Worm (Caenorhabditis elegans) whole organism, L1 larva: ENCODE data around the gene scly-1.

ENCODE experiments used
- F16B12.6 ChIP-seq: fragments of 150-350 bp; optimal IDR thresholded peaks from 2 replicates; lab custom pipeline; 2014; ENCODE audit warnings: missing biosample characterization, missing genetic modification characterization
- Y116A8C.19 ChIP-seq: sonication (generic microtip); optimal IDR thresholded peaks from 2 replicates; lab custom pipeline; 2016; ENCODE audit warnings: missing compliant biosample characterization, missing genetic modification characterization, borderline replicate concordance
- aly-2 ChIP-seq: fragments of 150-350 bp; optimal IDR thresholded peaks from 2 replicates; lab custom pipeline; 2014; ENCODE audit warnings: missing biosample characterization, missing genetic modification characterization
- ceh-63 ChIP-seq: fragments of 200-800 bp; sonication (Bioruptor generic); optimal IDR thresholded peaks from 2 replicates; lab custom pipeline; 2018; ENCODE audit warnings: mild to moderate bottlenecking, missing genetic modification characterization, missing compliant biosample characterization
- ceh-8 ChIP-seq: fragments of 200-800 bp; sonication (Bioruptor generic); optimal IDR thresholded peaks from 2 replicates; lab custom pipeline; 2018; ENCODE audit warnings: mild to moderate bottlenecking, missing genetic modification characterization, moderate library complexity, missing compliant biosample characterization
- ceh-88 ChIP-seq: fragments of 200-800 bp; sonication (Bioruptor generic); IDR thresholded peaks from 2 replicates; pipeline ENCODE4 v1.3.6; 2022; ENCODE audit warnings: missing genetic modification characterization, missing compliant biosample characterization
- dpl-1 ChIP-seq, 3 experiments: fragments of 150-350 bp in 2 of 3; sonication (generic microtip) in 1 of 3; optimal IDR thresholded peaks; 2 replicates each; lab custom pipeline; 2014 to 2017; ENCODE audit warnings: missing biosample characterization in 3 of 3, missing genetic modification characterization in 3 of 3, missing genetic modification reagents in 3 of 3
- dsc-1 ChIP-seq: sonication (generic microtip); optimal IDR thresholded peaks from 2 replicates; lab custom pipeline; 2016; ENCODE audit warnings: mild to moderate bottlenecking, missing genetic modification characterization, missing compliant biosample characterization
- efl-1 ChIP-seq, 4 experiments: fragments of 150-350 bp; optimal IDR thresholded peaks in 3 of 4; peaks in 1 of 4; 1 replicate in 1 of 4; 2 replicates in 3 of 4; lab custom pipeline; 2014; ENCODE audit warnings: missing biosample characterization in 2 of 4, missing genetic modification characterization in 2 of 4, missing genetic modification reagents in 2 of 4
- egl-27 ChIP-seq, 2 experiments: fragments of 150-350 bp in 1 of 2; sonication (generic microtip); optimal IDR thresholded peaks; 3 replicates each; lab custom pipeline; 2017 to 2018; ENCODE audit warnings: missing biosample characterization in 2 of 2, missing genetic modification characterization in 2 of 2, missing genetic modification reagents in 2 of 2
- elt-2 ChIP-seq: sonication (generic microtip); optimal IDR thresholded peaks from 2 replicates; lab custom pipeline; 2016; ENCODE audit warnings: missing genetic modification characterization, mild to moderate bottlenecking, inconsistent platforms, missing compliant biosample characterization, missing genetic modification reagents
- elt-3 ChIP-seq, 6 experiments: fragments of 150-350 bp in 1 of 6; sonication (generic microtip); optimal IDR thresholded peaks; 2 replicates each; lab custom pipeline; 2017 to 2018; ENCODE audit warnings: missing biosample characterization in 6 of 6, missing genetic modification characterization in 6 of 6, inconsistent platforms in 1 of 6
- fkh-4 ChIP-seq: sonication (generic microtip); optimal IDR thresholded peaks from 2 replicates; lab custom pipeline; 2016; ENCODE audit warnings: missing compliant biosample characterization, missing genetic modification characterization, borderline replicate concordance
- hlh-4 ChIP-seq: sonication (generic microtip); optimal IDR thresholded peaks from 2 replicates; lab custom pipeline; 2016; ENCODE audit warnings: mild to moderate bottlenecking, missing genetic modification characterization, missing compliant biosample characterization
- jun-1 ChIP-seq: fragments of 150-350 bp; optimal IDR thresholded peaks from 2 replicates; lab custom pipeline; 2014; ENCODE audit warnings: missing biosample characterization, missing genetic modification reagents, missing genetic modification characterization
- lin-13 ChIP-seq: fragments of 150-350 bp; optimal IDR thresholded peaks from 2 replicates; lab custom pipeline; 2014; ENCODE audit warnings: missing biosample characterization, missing genetic modification reagents, missing genetic modification characterization
- lin-15B ChIP-seq: fragments of 150-350 bp; sonication (generic microtip); optimal IDR thresholded peaks from 3 replicates; lab custom pipeline; 2014; ENCODE audit warnings: missing biosample characterization, missing genetic modification characterization
- lin-35 ChIP-seq, 2 experiments: fragments of 150-350 bp; optimal IDR thresholded peaks; 2 replicates each; lab custom pipeline; 2014; ENCODE audit warnings: missing biosample characterization in 2 of 2, missing genetic modification characterization in 2 of 2, missing genetic modification reagents in 2 of 2
- lir-3 ChIP-seq: sonication (generic microtip); optimal IDR thresholded peaks from 2 replicates; lab custom pipeline; 2016; ENCODE audit warnings: mild to moderate bottlenecking, missing genetic modification characterization, moderate library complexity, missing compliant biosample characterization; ENCODE audit not compliant: poor library complexity
- lsy-2 ChIP-seq, 2 experiments: fragments of 150-350 bp; optimal IDR thresholded peaks; 2 replicates each; lab custom pipeline; 2014; ENCODE audit warnings: missing biosample characterization in 2 of 2, missing genetic modification characterization in 2 of 2
- mep-1 ChIP-seq: fragments of 150-350 bp; optimal IDR thresholded peaks from 2 replicates; lab custom pipeline; 2014; ENCODE audit warnings: missing biosample characterization, missing genetic modification characterization
- nhr-11 ChIP-seq: fragments of 150-350 bp; optimal IDR thresholded peaks from 2 replicates; lab custom pipeline; 2014; ENCODE audit warnings: missing biosample characterization, missing genetic modification characterization
- nhr-19 ChIP-seq: fragments of 200-800 bp; sonication (Bioruptor generic); conservative IDR thresholded peaks from 2 replicates; pipeline ENCODE4 v1.3.6; 2022; ENCODE audit warnings: missing genetic modification characterization, missing compliant biosample characterization
- nhr-237 ChIP-seq: fragments of 150-350 bp; optimal IDR thresholded peaks from 2 replicates; lab custom pipeline; 2014; ENCODE audit warnings: missing biosample characterization, missing genetic modification characterization
- nhr-28 ChIP-seq: fragments of 150-350 bp; optimal IDR thresholded peaks from 2 replicates; lab custom pipeline; 2014; ENCODE audit warnings: missing biosample characterization, missing genetic modification characterization
- nhr-84 ChIP-seq: sonication (generic microtip); optimal IDR thresholded peaks from 2 replicates; lab custom pipeline; 2017; ENCODE audit warnings: missing biosample characterization, missing genetic modification characterization
- nhr-85 ChIP-seq: sonication (generic microtip); peaks from one replicate; lab custom pipeline; 2016; ENCODE audit warnings: missing genetic modification characterization, inconsistent platforms, missing compliant biosample characterization
- nhr-90 ChIP-seq: sonication (generic microtip); optimal IDR thresholded peaks from 2 replicates; lab custom pipeline; 2016; ENCODE audit warnings: mild to moderate bottlenecking, missing genetic modification characterization, missing compliant biosample characterization; ENCODE audit not compliant: poor library complexity
- pax-3 ChIP-seq: fragments of 200-800 bp; sonication (Bioruptor generic); optimal IDR thresholded peaks from 2 replicates; lab custom pipeline; 2018; ENCODE audit warnings: mild to moderate bottlenecking, missing genetic modification characterization, moderate library complexity, missing compliant biosample characterization
- skn-1 ChIP-seq: fragments of 150-350 bp; optimal IDR thresholded peaks from 2 replicates; lab custom pipeline; 2014; ENCODE audit warnings: missing biosample characterization, missing genetic modification characterization
- tlp-1 ChIP-seq: fragments of 150-350 bp; optimal IDR thresholded peaks from 2 replicates; lab custom pipeline; 2014; ENCODE audit warnings: missing biosample characterization, missing genetic modification characterization
- unc-86 ChIP-seq: sonication (generic microtip); optimal IDR thresholded peaks from 2 replicates; lab custom pipeline; 2016; ENCODE audit warnings: missing genetic modification characterization, missing compliant biosample characterization
- unc-98 ChIP-seq: fragments of 200-800 bp; sonication (Bioruptor generic); IDR thresholded peaks from 2 replicates; pipeline ENCODE4 v1.3.6; 2022; ENCODE audit warnings: missing genetic modification characterization, missing compliant biosample characterization
- vab-15 ChIP-seq: sonication (generic microtip); optimal IDR thresholded peaks from 2 replicates; lab custom pipeline; 2017; ENCODE audit warnings: missing genotype, mild to moderate bottlenecking, missing genetic modification characterization, missing compliant biosample characterization
- xbp-1 ChIP-seq: sonication (generic microtip); optimal IDR thresholded peaks from 2 replicates; lab custom pipeline; 2016; ENCODE audit warnings: missing genetic modification characterization, missing compliant biosample characterization
- zag-1 ChIP-seq: fragments of 150-350 bp; optimal IDR thresholded peaks from 2 replicates; lab custom pipeline; 2014; ENCODE audit warnings: missing biosample characterization, missing genetic modification characterization

scly-1 gene

DNA sequence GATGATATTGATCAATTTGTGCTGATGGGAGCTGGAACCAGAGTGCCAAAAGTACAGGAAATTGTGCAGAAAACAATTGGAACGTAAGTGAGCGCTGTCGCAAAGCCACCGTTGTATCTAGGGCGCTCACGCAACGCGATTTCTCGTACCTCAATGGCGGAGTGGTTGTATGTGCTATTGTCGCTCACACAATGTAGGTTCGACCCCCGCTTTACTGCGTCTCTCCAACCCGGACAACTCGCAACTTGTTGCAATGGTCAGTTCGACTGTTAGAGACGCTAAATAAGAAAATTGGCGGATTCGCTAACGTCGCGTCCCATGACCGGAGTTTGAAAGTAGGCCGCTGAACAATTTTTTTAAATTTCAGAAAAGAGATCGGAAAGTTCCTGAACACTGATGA is 32.4 kb downstream of the scly-1 start (continued):
- TF ChIP-seq nhr-90 (peak; percentile 64), dpl-1 (GFP tag; optimal IDR thresholded peaks at IDR 0.05; lab: Kevin White, UChicago) (peak; percentile 54 to 68 (median 63)), ceh-63 (GFP tag; lab: Kevin White, UChicago) (no peak), dsc-1 (tag; lab: Kevin White, UChicago) (peak; percentile 28), lin-13 (GFP tag; lab: Kevin White, UChicago) (no peak), skn-1 (tag; lab: Kevin White, UChicago) (peak; percentile 27), elt-3 (tag; optimal IDR thresholded peaks at IDR 0.05; lab: Kevin White, UChicago) (peak in 1 of 6 experiments; percentile 10), xbp-1 (tag; lab: Kevin White, UChicago) (peak; percentile 20), elt-2 (tag; lab: Kevin White, UChicago) (peak; percentile 29), lin-15B (tag; lab: Kevin White, UChicago) (no peak), ceh-8 (no peak), aly-2 (tag; lab: Kevin White, UChicago) (peak; percentile 10), lsy-2 (tag; optimal IDR thresholded peaks at IDR 0.05; lab: Kevin White, UChicago) (peak; percentile 8 to 60), nhr-19 (peak; percentile 57), unc-86 (tag; lab: Kevin White, UChicago) (peak; percentile 18), jun-1 (no peak), nhr-28 (tag; lab: Kevin White, UChicago) (no peak), nhr-84 (tag; lab: Kevin White, UChicago) (no peak), unc-98 (GFP tag; lab: Robert Waterston, UW) (no peak), mep-1 (tag; lab: Kevin White, UChicago) (peak; percentile 71)
- TF ChIP-seq, all 84 proteins: peak for 30

- no peak for TF ChIP-seq efl-1 (optimal IDR thresholded peaks at IDR 0.05; lab: Kevin White, UChicago)
- peak in 1 of 2 experiments; percentile 56 for TF ChIP-seq efl-1 (GFP tag; optimal IDR thresholded peaks at IDR 0.05 in 1 of 2; lab: Kevin White, UChicago)
- no peak for TF ChIP-seq lsy-2 (tag; optimal IDR thresholded peaks at IDR 0.05; lab: Kevin White, UChicago)
Measured at ce11 chrII:6248029-6248428, 32.9 kb downstream of the scly-1 start.

- TF ChIP-seq hlh-4 (no peak), unc-98 (GFP tag; lab: Robert Waterston, UW) (no peak), F16B12.6 (tag; lab: Kevin White, UChicago) (no peak), vab-15 (tag; lab: Kevin White, UChicago) (no peak), Y116A8C.19 (tag; lab: Kevin White, UChicago) (no peak), nhr-237 (tag; lab: Kevin White, UChicago) (no peak), nhr-28 (tag; lab: Kevin White, UChicago) (no peak), lir-3 (tag; lab: Kevin White, UChicago) (no peak), xbp-1 (tag; lab: Kevin White, UChicago) (no peak), lin-13 (GFP tag; lab: Kevin White, UChicago) (no peak), nhr-85 (tag; lab: Kevin White, UChicago) (no peak), egl-27 (tag; optimal IDR thresholded peaks at IDR 0.05; lab: Kevin White, UChicago) (no peak), lin-35 (GFP tag; optimal IDR thresholded peaks at IDR 0.05; lab: Kevin White, UChicago) (no peak), pax-3 (no peak), aly-2 (tag; lab: Kevin White, UChicago) (no peak), zag-1 (tag; lab: Kevin White, UChicago) (no peak), nhr-84 (tag; lab: Kevin White, UChicago) (no peak), tlp-1 (tag; lab: Kevin White, UChicago) (no peak), fkh-4 (tag; lab: Kevin White, UChicago) (no peak), dpl-1 (GFP tag; optimal IDR thresholded peaks at IDR 0.05; lab: Kevin White, UChicago) (no peak)
Measured at ce11 chrII:6247011-6247410, 33.9 kb downstream of the scly-1 start, which contains the start of gene T24H7.2. T24H7.2 (plus strand) TSS chrII:6247311.

DNA sequence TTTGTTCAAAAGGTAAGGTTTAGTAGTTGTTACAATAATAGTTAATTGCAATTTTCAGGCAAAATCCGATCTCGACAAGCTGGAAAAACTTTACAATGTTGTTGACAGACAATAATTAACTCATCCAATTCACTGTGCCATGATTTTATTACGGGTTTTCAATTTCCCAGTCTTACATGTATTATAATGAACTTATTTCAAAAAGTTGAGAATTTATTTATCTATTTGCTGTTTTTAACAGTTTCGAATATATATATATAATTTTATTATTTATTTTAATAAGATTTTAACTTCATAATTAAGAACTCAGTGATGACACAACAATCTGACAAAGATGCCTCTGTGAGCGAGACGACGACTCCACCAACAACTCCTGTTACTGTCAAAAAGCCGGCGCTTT is 34.8 kb downstream of the scly-1 start, which contains the start of gene lelo-1:
Gene lelo-1, plus strand, starts transcription at position 301 of the 400 bp plus-strand sequence.
- no peak for TF ChIP-seq efl-1 (optimal IDR thresholded peaks at IDR 0.05; lab: Kevin White, UChicago)
- TF ChIP-seq efl-1 (GFP tag; optimal IDR thresholded peaks at IDR 0.05 in 1 of 2; lab: Kevin White, UChicago), result peak in 1 of 2 experiments; percentile 30
- TF ChIP-seq lin-13 (GFP tag; lab: Kevin White, UChicago), result no peak
- no peak for TF ChIP-seq nhr-11 (tag; lab: Kevin White, UChicago)
- TF ChIP-seq ceh-88 (GFP tag; lab: Robert Waterston, UW), result no peak
